Worm (Caenorhabditis elegans) whole organism, L1 larva: ENCODE results near the gene acdh-12.

Experiments used
- skn-1 ChIP-seq: fragments of 150-350 bp; optimal IDR thresholded peaks from 2 replicates; lab custom pipeline; 2014; ENCODE audit warnings: missing biosample characterization, missing genetic modification characterization
- ztf-11 ChIP-seq, 2 experiments: sonication (generic microtip); optimal IDR thresholded peaks; 2 replicates each; lab custom pipeline; 2016 to 2017; ENCODE audit warnings: missing genetic modification characterization in 2 of 2, missing biosample characterization in 1 of 2, missing compliant biosample characterization in 1 of 2

- TF ChIP-seq skn-1 (no peak), ztf-11 (tag; optimal IDR thresholded peaks at IDR 0.05; lab: Kevin White, UChicago) (no peak)
These were observed 3.9 kb upstream of the acdh-12 start, which contains the start of gene E04F6.6 for ce11 chrII:7199308-7199707.
